Worm (Caenorhabditis elegans) whole organism, young adult: ENCODE data around the gene C43F9.5.
A peak's percentile ranks its signal among the peaks of the same experiment; 100 is the strongest.

Source experiments
- B0035.1 ChIP-seq: sonication (generic microtip); optimal IDR thresholded peaks from 2 replicates; lab custom pipeline; 2016; ENCODE audit warnings: missing genetic modification characterization, mild to moderate bottlenecking, missing compliant biosample characterization, missing genotype, missing genetic modification reagents
- B0261.1 ChIP-seq: sonication (generic microtip); optimal IDR thresholded peaks from 2 replicates; lab custom pipeline; 2016; ENCODE audit warnings: mild to moderate bottlenecking, missing genetic modification characterization, moderate library complexity, missing compliant biosample characterization
- C17E4.6 ChIP-seq: fragments of 200-800 bp; sonication (Bioruptor generic); IDR thresholded peaks from 2 replicates; pipeline ENCODE4 v1.3.6; 2022; ENCODE audit warnings: missing genetic modification reagents, missing genetic modification characterization, missing compliant biosample characterization
- F10E7.11 ChIP-seq: sonication (generic microtip); optimal IDR thresholded peaks from 2 replicates; lab custom pipeline; 2017; ENCODE audit warnings: mild to moderate bottlenecking, missing genetic modification characterization, moderate library complexity, missing compliant biosample characterization
- F33H1.4 ChIP-seq: fragments of 200-800 bp; sonication (Bioruptor generic); IDR thresholded peaks from 2 replicates; pipeline ENCODE4 v1.3.6; 2022; ENCODE audit warnings: missing genetic modification reagents, missing genetic modification characterization, missing compliant biosample characterization
- F49E8.2 ChIP-seq: sonication (generic microtip); optimal IDR thresholded peaks from 3 replicates; lab custom pipeline; 2017; ENCODE audit warnings: missing genetic modification characterization, mild to moderate bottlenecking, missing compliant biosample characterization, antibody characterized with exemption, moderate library complexity; ENCODE audit not compliant: insufficient read depth
- K11D2.4 ChIP-seq: fragments of 200-800 bp; sonication (Bioruptor generic); IDR thresholded peaks from 2 replicates; pipeline ENCODE4 v1.3.6; 2022; ENCODE audit warnings: missing genetic modification reagents, missing genetic modification characterization, missing compliant biosample characterization
- K12H6.12 ChIP-seq: fragments of 200-800 bp; sonication (Bioruptor generic); optimal IDR thresholded peaks from 2 replicates; lab custom pipeline; 2018; ENCODE audit warnings: mild to moderate bottlenecking, missing genetic modification characterization, missing compliant biosample characterization
- T26A5.8 ChIP-seq: sonication (generic microtip); optimal IDR thresholded peaks from 2 replicates; lab custom pipeline; 2016; ENCODE audit warnings: missing genetic modification characterization, missing compliant biosample characterization
- Y56A3A.18 ChIP-seq: fragments of 200-800 bp; sonication (Bioruptor generic); IDR thresholded peaks from 2 replicates; pipeline ENCODE4 v1.3.6; 2022; ENCODE audit warnings: missing genetic modification reagents, missing genetic modification characterization, missing compliant biosample characterization
- ZK185.1 ChIP-seq: sonication (generic microtip); optimal IDR thresholded peaks from 2 replicates; lab custom pipeline; 2016; ENCODE audit warnings: mild to moderate bottlenecking, missing genetic modification characterization, missing compliant biosample characterization; ENCODE audit not compliant: poor library complexity, severe bottlenecking
- attf-5 ChIP-seq: fragments of 200-800 bp; sonication (Bioruptor generic); optimal IDR thresholded peaks from 2 replicates; lab custom pipeline; 2018; ENCODE audit warnings: mild to moderate bottlenecking, missing genetic modification characterization, missing compliant biosample characterization
- attf-6 ChIP-seq: fragments of 200-800 bp; sonication (Bioruptor generic); IDR thresholded peaks from 2 replicates; pipeline ENCODE4 v1.3.6; 2022; ENCODE audit warnings: missing genetic modification reagents, missing genetic modification characterization, missing compliant biosample characterization
- cebp-1 ChIP-seq, 2 experiments: fragments of 200-800 bp in 1 of 2; sonication (Bioruptor generic) in 1 of 2; sonication (generic microtip) in 1 of 2; IDR thresholded peaks in 1 of 2; optimal IDR thresholded peaks in 1 of 2; 2 replicates each; pipeline versions ENCODE4 v1.3.6 to Lab custom; 2017 to 2022; ENCODE audit warnings: missing compliant biosample characterization in 2 of 2, missing genetic modification characterization in 2 of 2, mild to moderate bottlenecking in 1 of 2, missing genetic modification reagents in 1 of 2, moderate library complexity in 1 of 2
- dox-1 ChIP-seq: fragments of 200-800 bp; sonication (Bioruptor generic); IDR thresholded peaks from 2 replicates; pipeline ENCODE4 v1.3.6; 2022; ENCODE audit warnings: missing genetic modification reagents, missing genetic modification characterization, missing compliant biosample characterization
- dpl-1 ChIP-seq: fragments of 150-350 bp; optimal IDR thresholded peaks from 2 replicates; lab custom pipeline; 2014; ENCODE audit warnings: missing biosample characterization, missing genetic modification reagents, missing genetic modification characterization
- efl-1 ChIP-seq: fragments of 150-350 bp; optimal IDR thresholded peaks from 2 replicates; lab custom pipeline; 2014; ENCODE audit warnings: missing biosample characterization, missing genetic modification reagents, missing genetic modification characterization
- egrh-3 ChIP-seq: fragments of 200-800 bp; sonication (Bioruptor generic); IDR thresholded peaks from 2 replicates; pipeline ENCODE4 v1.3.6; 2022; ENCODE audit warnings: missing genetic modification reagents, missing genetic modification characterization, missing compliant biosample characterization
- ets-4 ChIP-seq: fragments of 200-800 bp; sonication (Bioruptor generic); optimal IDR thresholded peaks from 2 replicates; lab custom pipeline; 2018; ENCODE audit warnings: mild to moderate bottlenecking, missing genetic modification characterization, missing compliant biosample characterization
- hsf-1 ChIP-seq: fragments of 200-800 bp; sonication (Bioruptor generic); IDR thresholded peaks from 2 replicates; pipeline ENCODE4 v1.3.6; 2022; ENCODE audit warnings: missing genetic modification reagents, missing genetic modification characterization, missing compliant biosample characterization
- let-607 ChIP-seq, 2 experiments: fragments of 200-800 bp in 1 of 2; sonication (Bioruptor generic) in 1 of 2; sonication (generic microtip) in 1 of 2; optimal IDR thresholded peaks; 2 replicates each; lab custom pipeline; 2016 to 2018; ENCODE audit warnings: mild to moderate bottlenecking in 2 of 2, missing compliant biosample characterization in 2 of 2, missing genetic modification characterization in 2 of 2, moderate library complexity in 2 of 2, missing genotype in 1 of 2
- lin-26 ChIP-seq: fragments of 200-800 bp; sonication (Bioruptor generic); IDR thresholded peaks from 2 replicates; pipeline ENCODE4 v1.3.6; 2022; ENCODE audit warnings: missing genetic modification reagents, missing genetic modification characterization, missing compliant biosample characterization
- lin-40 ChIP-seq: sonication (generic microtip); optimal IDR thresholded peaks from 2 replicates; lab custom pipeline; 2016; ENCODE audit warnings: missing genetic modification characterization, mild to moderate bottlenecking, missing compliant biosample characterization, missing genotype, missing genetic modification reagents
- lsl-1 ChIP-seq: fragments of 200-800 bp; sonication (Bioruptor generic); optimal IDR thresholded peaks from 2 replicates; lab custom pipeline; 2018; ENCODE audit warnings: mild to moderate bottlenecking, missing genetic modification characterization, moderate library complexity, missing compliant biosample characterization
- madf-3 ChIP-seq: fragments of 200-800 bp; sonication (Bioruptor generic); IDR thresholded peaks from 2 replicates; pipeline ENCODE4 v1.3.6; 2022; ENCODE audit warnings: missing genetic modification reagents, missing genetic modification characterization, missing compliant biosample characterization
- madf-6 ChIP-seq: fragments of 200-800 bp; sonication (Bioruptor generic); IDR thresholded peaks from 2 replicates; pipeline ENCODE4 v1.3.6; 2022; ENCODE audit warnings: missing genetic modification reagents, missing genetic modification characterization, missing compliant biosample characterization
- nfya-1 ChIP-seq: sonication (generic microtip); optimal IDR thresholded peaks from 2 replicates; lab custom pipeline; 2017; ENCODE audit warnings: antibody characterized with exemption, missing compliant biosample characterization, missing genetic modification characterization, borderline replicate concordance; ENCODE audit not compliant: insufficient read depth
- nfya-2 ChIP-seq: fragments of 200-800 bp; sonication (Bioruptor generic); IDR thresholded peaks from 2 replicates; pipeline ENCODE4 v1.3.6; 2022; ENCODE audit warnings: missing genetic modification reagents, missing genetic modification characterization, missing compliant biosample characterization
- pbrm-1 ChIP-seq: fragments of 200-800 bp; sonication (Bioruptor generic); IDR thresholded peaks from 2 replicates; pipeline ENCODE4 v1.3.6; 2022; ENCODE audit warnings: missing genetic modification reagents, missing genetic modification characterization, missing compliant biosample characterization
- rec-8 ChIP-seq, 2 experiments: sonication (generic microtip); optimal IDR thresholded peaks; 2 replicates each; lab custom pipeline; 2016; ENCODE audit warnings: mild to moderate bottlenecking in 2 of 2, missing genetic modification characterization in 2 of 2, missing genetic modification reagents in 2 of 2, missing genotype in 2 of 2, missing biosample characterization in 1 of 2, missing compliant biosample characterization in 1 of 2, moderate library complexity in 1 of 2
- snpc-1.3 ChIP-seq: sonication (generic microtip); optimal IDR thresholded peaks from 2 replicates; lab custom pipeline; 2017; ENCODE audit warnings: missing genetic modification characterization, mild to moderate bottlenecking, missing compliant biosample characterization, antibody characterized with exemption, moderate library complexity, missing genotype, missing genetic modification reagents; ENCODE audit not compliant: insufficient read depth
- sptf-2 ChIP-seq: fragments of 200-800 bp; sonication (Bioruptor generic); optimal IDR thresholded peaks from 2 replicates; lab custom pipeline; 2018; ENCODE audit warnings: mild to moderate bottlenecking, missing genetic modification characterization, missing compliant biosample characterization
- tbp1 ChIP-seq: fragments of 200-800 bp; sonication (Bioruptor generic); optimal IDR thresholded peaks from 2 replicates; lab custom pipeline; 2018; ENCODE audit warnings: mild to moderate bottlenecking, missing genetic modification characterization, missing compliant biosample characterization
- xnd-1 ChIP-seq: sonication (generic microtip); optimal IDR thresholded peaks from 2 replicates; lab custom pipeline; 2016; ENCODE audit warnings: missing genotype, missing genetic modification reagents, missing genetic modification characterization, missing compliant biosample characterization
- ztf-18 ChIP-seq: sonication (generic microtip); optimal IDR thresholded peaks from 2 replicates; lab custom pipeline; 2016; ENCODE audit warnings: missing genotype, mild to moderate bottlenecking, missing genetic modification characterization, missing compliant biosample characterization
- ztf-26 ChIP-seq: sonication (generic microtip); optimal IDR thresholded peaks from 2 replicates; lab custom pipeline; 2017; ENCODE audit warnings: missing genetic modification characterization, missing compliant biosample characterization
- ztf-6 ChIP-seq: fragments of 200-800 bp; sonication (Bioruptor generic); IDR thresholded peaks from 2 replicates; pipeline ENCODE4 v1.3.6; 2022; ENCODE audit warnings: missing genetic modification reagents, missing genetic modification characterization, missing compliant biosample characterization

Gene C43F9.5

DNA sequence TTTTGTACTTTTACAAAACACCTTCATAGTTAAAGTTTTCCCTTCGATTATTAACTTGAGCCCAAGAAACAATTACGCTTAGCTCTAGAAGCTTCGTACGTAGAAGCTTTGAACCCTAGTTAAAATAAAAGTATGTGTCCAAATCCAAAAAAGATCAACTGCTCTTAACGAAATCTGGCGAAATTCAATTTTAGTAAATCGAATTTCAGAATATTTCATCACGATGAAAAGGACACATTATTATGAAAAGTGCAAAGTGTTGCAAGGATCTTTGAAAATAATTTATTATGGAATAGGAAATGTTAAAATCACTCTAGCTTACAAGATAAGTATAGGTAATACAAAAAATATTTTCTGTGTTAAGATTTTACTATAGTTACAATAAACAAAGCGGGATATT, 25.3 kb downstream of the C43F9.5 start (continued):
- TF ChIP-seq cebp-1 (GFP tag; IDR thresholded peaks at IDR 0.05; lab: Robert Waterston, UW): no peak
- TF ChIP-seq cebp-1 (tag; optimal IDR thresholded peaks at IDR 0.05; lab: Kevin White, UChicago): no peak

DNA sequence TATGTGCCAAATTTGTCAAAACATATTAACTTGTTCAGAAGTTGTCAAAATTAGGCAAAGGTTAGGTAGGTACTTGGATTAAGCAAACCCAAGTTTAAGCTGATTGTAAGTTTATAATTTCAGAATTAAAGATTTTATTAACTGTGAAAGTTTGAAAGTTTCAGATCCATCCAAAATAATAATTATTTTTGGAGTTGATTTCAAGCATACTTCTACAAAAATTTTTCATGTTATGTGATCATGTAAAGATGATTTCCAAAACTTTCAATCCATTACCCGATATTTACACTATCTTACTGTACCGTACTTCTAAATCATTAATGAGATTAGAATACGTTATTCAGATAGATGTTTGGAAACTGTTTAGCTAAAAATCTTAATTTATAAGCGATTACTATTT, 25.9 kb downstream of the C43F9.5 start:
- TF ChIP-seq B0261.1 (tag; lab: Kevin White, UChicago): no peak
- no peak for TF ChIP-seq F49E8.2
- TF ChIP-seq madf-3 (GFP tag; lab: Robert Waterston, UW): no peak
- TF ChIP-seq ztf-26 (tag; lab: Kevin White, UChicago): no peak
- TF ChIP-seq nfya-2 (GFP tag; lab: Robert Waterston, UW): no peak
- TF ChIP-seq ztf-18: no peak
- TF ChIP-seq attf-5 (GFP tag; lab: Kevin White, UChicago): no peak
- no peak for TF ChIP-seq rec-8 (tag; optimal IDR thresholded peaks at IDR 0.05; lab: Kevin White, UChicago)
- TF ChIP-seq lin-26 (GFP tag; lab: Robert Waterston, UW): no peak
- no peak for TF ChIP-seq ets-4 (GFP tag; lab: Kevin White, UChicago)
- no peak for TF ChIP-seq ztf-6 (GFP tag; lab: Robert Waterston, UW)
- TF ChIP-seq C17E4.6 (GFP tag; lab: Robert Waterston, UW): no peak
- no peak for TF ChIP-seq snpc-1.3 (tag; lab: Kevin White, UChicago)
- no peak for TF ChIP-seq sptf-2 (GFP tag; lab: Kevin White, UChicago)
- no peak for TF ChIP-seq Y56A3A.18 (GFP tag; lab: Robert Waterston, UW)
- no peak for TF ChIP-seq tbp1 (GFP tag; lab: Kevin White, UChicago)
- no peak for TF ChIP-seq K12H6.12 (tag; lab: Kevin White, UChicago)
- TF ChIP-seq efl-1: no peak
- no peak for TF ChIP-seq K11D2.4 (GFP tag; lab: Robert Waterston, UW)
- TF ChIP-seq ZK185.1 (tag; lab: Kevin White, UChicago): no peak

DNA sequence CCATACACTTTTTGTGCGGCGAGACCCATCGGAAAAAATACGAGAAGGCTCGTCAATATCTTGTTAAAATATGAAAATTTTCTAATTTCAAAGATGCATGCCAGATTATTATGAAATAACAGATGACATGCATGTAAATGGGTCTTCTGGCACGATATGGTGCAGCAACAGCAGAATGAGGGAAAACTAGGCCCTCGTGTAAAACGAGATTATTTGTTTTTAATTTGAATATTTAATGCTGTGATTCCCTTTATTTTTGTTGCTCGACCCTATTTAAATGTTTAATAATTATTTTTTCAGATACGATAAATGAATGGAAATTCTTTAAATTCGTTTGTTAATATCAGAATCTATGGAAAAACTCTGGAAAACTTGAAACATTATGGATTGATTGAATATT, 28.9 kb downstream of the C43F9.5 start, which contains the start of gene him-8:
Gene him-8, plus strand, starts transcription at position 301 of the 400 bp plus-strand sequence.
- TF ChIP-seq dox-1 (GFP tag; lab: Robert Waterston, UW) (no peak), pbrm-1 (no peak), let-607 (tag; optimal IDR thresholded peaks at IDR 0.05; lab: Kevin White, UChicago) (no peak), attf-6 (no peak), dpl-1 (GFP tag; lab: Kevin White, UChicago) (no peak), nfya-1 (tag; lab: Kevin White, UChicago) (no peak), T26A5.8 (tag; lab: Kevin White, UChicago) (no peak), lin-40 (tag; lab: Kevin White, UChicago) (no peak)
- TF ChIP-seq, all 124 proteins: peak for 0

DNA sequence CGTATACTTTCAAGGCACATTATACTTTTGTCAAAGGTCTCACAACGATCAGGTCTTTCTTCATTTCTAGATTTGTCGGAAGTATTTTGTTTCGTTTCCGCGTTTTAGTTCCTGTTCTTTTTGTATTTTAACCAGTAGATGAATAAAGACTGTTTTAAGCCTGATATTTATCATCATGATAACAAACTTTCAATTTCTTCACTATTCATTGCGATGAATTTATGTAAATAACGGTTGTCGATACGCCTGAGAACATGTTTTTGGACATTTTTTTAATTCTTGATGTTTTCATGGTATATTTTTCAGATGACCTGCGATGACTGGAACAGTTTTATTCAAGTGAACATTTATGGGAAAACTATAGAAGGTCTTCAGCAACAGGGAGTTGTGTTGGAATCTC, 32.1 kb downstream of the C43F9.5 start, which contains the start of gene zim-3:
Gene zim-3, plus strand, starts transcription at position 301 of the 400 bp plus-strand sequence.
- TF ChIP-seq F10E7.11: no peak
- no peak for TF ChIP-seq B0035.1 (tag; lab: Kevin White, UChicago)
- TF ChIP-seq hsf-1 (GFP tag; lab: Robert Waterston, UW): 0 out of 2 replicates have a peak, but pooled peaks have one; percentile 9
- TF ChIP-seq lsl-1: peak; percentile 60
- TF ChIP-seq F33H1.4 (GFP tag; lab: Robert Waterston, UW): peak; percentile 23; the same call in 1 of the 2 replicates
- TF ChIP-seq egrh-3 (GFP tag; lab: Robert Waterston, UW): no peak
- TF ChIP-seq madf-6 (GFP tag; lab: Robert Waterston, UW): no peak
- TF ChIP-seq xnd-1 (tag; lab: Kevin White, UChicago): no peak
